Worm (Caenorhabditis elegans) whole organism, young adult: Measurements from ENCODE around the gene cyp-33D1.

Experiments
- F49E8.2 ChIP-seq: sonication (generic microtip); optimal IDR thresholded peaks from 3 replicates; lab custom pipeline; 2017; ENCODE audit warnings: missing genetic modification characterization, mild to moderate bottlenecking, missing compliant biosample characterization, antibody characterized with exemption, moderate library complexity; ENCODE audit not compliant: insufficient read depth
- Y56A3A.18 ChIP-seq: fragments of 200-800 bp; sonication (Bioruptor generic); IDR thresholded peaks from 2 replicates; pipeline ENCODE4 v1.3.6; 2022; ENCODE audit warnings: missing genetic modification reagents, missing genetic modification characterization, missing compliant biosample characterization
- athp-1 ChIP-seq: sonication (generic microtip); optimal IDR thresholded peaks from 2 replicates; lab custom pipeline; 2017; ENCODE audit warnings: mild to moderate bottlenecking, missing genetic modification characterization, missing compliant biosample characterization
- attf-6 ChIP-seq: fragments of 200-800 bp; sonication (Bioruptor generic); IDR thresholded peaks from 2 replicates; pipeline ENCODE4 v1.3.6; 2022; ENCODE audit warnings: missing genetic modification reagents, missing genetic modification characterization, missing compliant biosample characterization
- egrh-3 ChIP-seq: fragments of 200-800 bp; sonication (Bioruptor generic); IDR thresholded peaks from 2 replicates; pipeline ENCODE4 v1.3.6; 2022; ENCODE audit warnings: missing genetic modification reagents, missing genetic modification characterization, missing compliant biosample characterization
- ekl-4 ChIP-seq: fragments of 200-800 bp; sonication (Bioruptor generic); IDR thresholded peaks from 2 replicates; pipeline ENCODE4 v1.3.6; 2022; ENCODE audit warnings: missing genetic modification reagents, missing genetic modification characterization, missing compliant biosample characterization
- fkh-3 ChIP-seq: sonication (generic microtip); optimal IDR thresholded peaks from 2 replicates; lab custom pipeline; 2016; ENCODE audit warnings: mild to moderate bottlenecking, missing genetic modification characterization, missing compliant biosample characterization
- nhr-120 ChIP-seq: fragments of 200-800 bp; sonication (Bioruptor generic); IDR thresholded peaks from 2 replicates; pipeline ENCODE4 v1.3.6; 2022; ENCODE audit warnings: missing genetic modification characterization, missing compliant biosample characterization
- rpc-1 ChIP-seq, 2 experiments: fragments of 150-350 bp in 1 of 2; sonication (generic microtip) in 1 of 2; optimal IDR thresholded peaks; 2 replicates each; lab custom pipeline; 2014 to 2018; ENCODE audit warnings: missing biosample characterization in 1 of 2, missing genetic modification characterization in 1 of 2, missing genetic modification reagents in 1 of 2, missing genotype in 1 of 2
- snpc-1.3 ChIP-seq: sonication (generic microtip); optimal IDR thresholded peaks from 2 replicates; lab custom pipeline; 2017; ENCODE audit warnings: missing genetic modification characterization, mild to moderate bottlenecking, missing compliant biosample characterization, antibody characterized with exemption, moderate library complexity, missing genotype, missing genetic modification reagents; ENCODE audit not compliant: insufficient read depth
- snpc-4 ChIP-seq, 5 experiments: fragments of 150-350 bp in 1 of 5; sonication (generic microtip) in 4 of 5; optimal IDR thresholded peaks; 2 replicates each; lab custom pipeline; 2014 to 2018; ENCODE audit warnings: missing genetic modification characterization in 5 of 5, missing biosample characterization in 3 of 5, antibody characterized with exemption in 2 of 5, mild to moderate bottlenecking in 2 of 5, missing compliant biosample characterization in 2 of 5, missing genotype in 2 of 5, moderate library complexity in 2 of 5, missing genetic modification reagents in 1 of 5
- xnd-1 ChIP-seq: sonication (generic microtip); optimal IDR thresholded peaks from 2 replicates; lab custom pipeline; 2016; ENCODE audit warnings: missing genotype, missing genetic modification reagents, missing genetic modification characterization, missing compliant biosample characterization

ce11 chrV:16194639-16195038 is 19.0 kb upstream of the cyp-33D1 start, which contains the start of gene rabr-4:
- TF ChIP-seq egrh-3 (GFP tag; lab: Robert Waterston, UW) (no peak), fkh-3 (tag; lab: Kevin White, UChicago) (no peak), snpc-4 (GFP tag; optimal IDR thresholded peaks at IDR 0.05; lab: Kevin White, UChicago) (no peak), snpc-4 (tag; optimal IDR thresholded peaks at IDR 0.05; lab: Kevin White, UChicago) (no peak), attf-6 (no peak), nhr-120 (GFP tag; lab: Robert Waterston, UW) (no peak), Y56A3A.18 (GFP tag; lab: Robert Waterston, UW) (no peak), athp-1 (tag; lab: Kevin White, UChicago) (no peak), F49E8.2 (tag; lab: Kevin White, UChicago) (no peak), snpc-1.3 (no peak), rpc-1 (optimal IDR thresholded peaks at IDR 0.05; lab: Kevin White, UChicago) (no peak), rpc-1 (tag; optimal IDR thresholded peaks at IDR 0.05; lab: Kevin White, UChicago) (no peak), xnd-1 (tag; lab: Kevin White, UChicago) (no peak), ekl-4 (GFP tag; lab: Robert Waterston, UW) (no peak)
